Fruit fly (Drosophila melanogaster) whole organism, embryonic: ENCODE results near the gene CG3198.
A peak's percentile ranks its signal among the peaks of the same experiment; 100 is the strongest.

Source experiments
- ATbp ChIP-seq: fragments of 200-800 bp; sonication (Bioruptor generic); optimal IDR thresholded peaks from 2 replicates; lab custom pipeline; 2017; ENCODE audit warnings: missing biosample characterization, mild to moderate bottlenecking, missing genetic modification characterization, missing genetic modification reagents
- Aef1 ChIP-seq: fragments of 200-800 bp; sonication (Bioruptor generic); IDR thresholded peaks from 3 replicates; pipeline ENCODE4 v1.3.6; 2022; ENCODE audit warnings: missing biosample characterization, missing genetic modification characterization
- Awh ChIP-seq: fragments of 200-800 bp; sonication (Bioruptor generic); IDR thresholded peaks from 2 replicates; pipeline ENCODE4, ENCODE4 v1.3.6; 2022; ENCODE audit warnings: missing biosample characterization, missing genetic modification characterization
- CG12219 ChIP-seq: fragments of 200-800 bp; sonication (Bioruptor generic); optimal IDR thresholded peaks from 3 replicates; lab custom pipeline; 2018; ENCODE audit warnings: missing biosample characterization, mild to moderate bottlenecking, missing genetic modification characterization
- CG1233 ChIP-seq: fragments of 200-800 bp; sonication (Bioruptor generic); optimal IDR thresholded peaks from 4 replicates; lab custom pipeline; 2018; ENCODE audit warnings: missing biosample characterization, mild to moderate bottlenecking, missing genetic modification characterization
- CG12659 ChIP-seq: fragments of 200-800 bp; sonication (Bioruptor generic); optimal IDR thresholded peaks from 3 replicates; lab custom pipeline; 2017; ENCODE audit warnings: mild to moderate bottlenecking, missing biosample characterization, missing genetic modification reagents, missing genetic modification characterization
- CG13624 ChIP-seq: fragments of 200-800 bp; sonication (Bioruptor generic); optimal IDR thresholded peaks from 2 replicates; lab custom pipeline; 2016; ENCODE audit warnings: missing biosample characterization, missing genetic modification characterization
- CG14050 ChIP-seq: fragments of 200-800 bp; sonication (Bioruptor generic); IDR thresholded peaks from 3 replicates; pipeline ENCODE4 v1.3.6; 2022; ENCODE audit warnings: missing biosample characterization, missing genetic modification characterization
- CG15073 ChIP-seq: fragments of 200-800 bp; sonication (Bioruptor generic); optimal IDR thresholded peaks from 2 replicates; lab custom pipeline; 2016; ENCODE audit warnings: missing biosample characterization, missing genetic modification characterization
- CG16815 ChIP-seq: fragments of 200-800 bp; sonication (Bioruptor generic); optimal IDR thresholded peaks from 3 replicates; lab custom pipeline; 2017; ENCODE audit warnings: missing biosample characterization, mild to moderate bottlenecking, missing genetic modification characterization
- CG2678 ChIP-seq: fragments of 200-800 bp; sonication (Bioruptor generic); optimal IDR thresholded peaks from 3 replicates; lab custom pipeline; 2019; ENCODE audit warnings: missing biosample characterization, mild to moderate bottlenecking, missing genetic modification characterization, moderate library complexity
- CG7928 ChIP-seq: fragments of 200-800 bp; sonication (Bioruptor generic); optimal IDR thresholded peaks from 2 replicates; lab custom pipeline; 2017; ENCODE audit warnings: missing biosample characterization, mild to moderate bottlenecking, missing genetic modification characterization
- CG9876 ChIP-seq: fragments of 200-800 bp; sonication (Bioruptor generic); optimal IDR thresholded peaks from 2 replicates; lab custom pipeline; 2016; ENCODE audit warnings: missing biosample characterization, missing genetic modification characterization
- Chrac-16 ChIP-seq: fragments of 200-800 bp; sonication (Bioruptor generic); optimal IDR thresholded peaks from 3 replicates; lab custom pipeline; 2016; ENCODE audit warnings: missing biosample characterization, missing genetic modification characterization
- Dbx ChIP-seq: fragments of 200-800 bp; sonication (Bioruptor generic); IDR thresholded peaks from 3 replicates; pipeline ENCODE4 v1.3.6; 2022; ENCODE audit warnings: missing biosample characterization, missing genetic modification characterization
- Doc3 ChIP-seq: fragments of 200-800 bp; sonication (Bioruptor generic); IDR thresholded peaks from 3 replicates; pipeline ENCODE4 v1.3.6; 2022; ENCODE audit warnings: missing biosample characterization, missing genetic modification characterization; ENCODE audit not compliant: partially characterized antibody
- Ets97D ChIP-seq: fragments of 200-800 bp; sonication (Bioruptor generic); optimal IDR thresholded peaks from 3 replicates; lab custom pipeline; 2016; ENCODE audit warnings: missing biosample characterization, missing genetic modification characterization
- Hmx ChIP-seq: fragments of 200-800 bp; sonication (Bioruptor generic); optimal IDR thresholded peaks from 2 replicates; lab custom pipeline; 2016; ENCODE audit warnings: missing biosample characterization, missing genetic modification characterization
- Hr3 ChIP-seq: fragments of 200-800 bp; sonication (Bioruptor generic); optimal IDR thresholded peaks from 3 replicates; lab custom pipeline; 2016; ENCODE audit warnings: missing biosample characterization, missing genetic modification characterization
- Kr ChIP-seq: fragments of 200-800 bp; sonication (Bioruptor generic); optimal IDR thresholded peaks from 2 replicates; lab custom pipeline; 2017; ENCODE audit warnings: missing biosample characterization, mild to moderate bottlenecking, missing genetic modification characterization
- MESR4 ChIP-seq: fragments of 200-800 bp; sonication (Bioruptor generic); optimal IDR thresholded peaks from 2 replicates; lab custom pipeline; 2018; ENCODE audit warnings: missing biosample characterization, mild to moderate bottlenecking, missing genetic modification characterization, moderate library complexity
- Nf-YA ChIP-seq: fragments of 200-800 bp; sonication (Bioruptor generic); IDR thresholded peaks from 2 replicates; pipeline ENCODE4 v1.3.6; 2022; ENCODE audit warnings: missing biosample characterization, missing genetic modification characterization
- Sox100B ChIP-seq: fragments of 200-800 bp; sonication (Bioruptor generic); optimal IDR thresholded peaks from 3 replicates; lab custom pipeline; 2018; ENCODE audit warnings: missing biosample characterization, mild to moderate bottlenecking, missing genetic modification characterization
- Ssrp ChIP-seq: fragments of 200-800 bp; sonication (Bioruptor generic); optimal IDR thresholded peaks from 2 replicates; lab custom pipeline; 2018; ENCODE audit warnings: missing biosample characterization, mild to moderate bottlenecking, missing genetic modification characterization, moderate library complexity
- TFAM ChIP-seq: fragments of 200-800 bp; sonication (Bioruptor generic); optimal IDR thresholded peaks from 2 replicates; lab custom pipeline; 2017; ENCODE audit warnings: missing biosample characterization, missing genetic modification characterization, inconsistent platforms
- abd-A ChIP-seq: fragments of 200-800 bp; sonication (Bioruptor generic); optimal IDR thresholded peaks from 3 replicates; lab custom pipeline; 2019; ENCODE audit warnings: missing biosample characterization, mild to moderate bottlenecking, missing genetic modification characterization, moderate library complexity
- amos ChIP-seq: fragments of 200-800 bp; sonication (Bioruptor generic); IDR thresholded peaks from 2 replicates; pipeline ENCODE4 v1.3.6; 2022; ENCODE audit warnings: missing biosample characterization, missing genetic modification characterization; ENCODE audit not compliant: partially characterized antibody
- ap ChIP-seq: fragments of 200-800 bp; sonication (Bioruptor generic); IDR thresholded peaks from 2 replicates; pipeline ENCODE4 v1.3.6; 2022; ENCODE audit warnings: missing biosample characterization, missing genetic modification characterization
- ash1 ChIP-seq: fragments of 200-800 bp; sonication (Bioruptor generic); optimal IDR thresholded peaks from 2 replicates; lab custom pipeline; 2018; ENCODE audit warnings: missing biosample characterization, mild to moderate bottlenecking, missing genetic modification characterization
- bsh ChIP-seq, 2 experiments: fragments of 200-800 bp; sonication (Bioruptor generic); optimal IDR thresholded peaks; 2 replicates each; lab custom pipeline; 2017 to 2018; ENCODE audit warnings: mild to moderate bottlenecking in 2 of 2, missing biosample characterization in 2 of 2, missing genetic modification characterization in 2 of 2, moderate library complexity in 1 of 2
- cas ChIP-seq: fragments of 200-800 bp; sonication (Bioruptor generic); IDR thresholded peaks from 2 replicates; pipeline ENCODE4 v1.3.6; 2022; ENCODE audit warnings: missing biosample characterization, missing genetic modification characterization
- caup ChIP-seq: fragments of 200-800 bp; sonication (Bioruptor generic); optimal IDR thresholded peaks from 3 replicates; lab custom pipeline; 2017; ENCODE audit warnings: missing biosample characterization, mild to moderate bottlenecking, missing genetic modification characterization, moderate library complexity; ENCODE audit not compliant: severe bottlenecking
- chif ChIP-seq, 2 experiments: fragments of 200-800 bp; sonication (Bioruptor generic); optimal IDR thresholded peaks; 3 replicates each; lab custom pipeline; 2016; ENCODE audit warnings: missing biosample characterization in 2 of 2, missing genetic modification characterization in 2 of 2
- crc ChIP-seq: fragments of 200-800 bp; sonication (Bioruptor generic); optimal IDR thresholded peaks from 2 replicates; lab custom pipeline; 2016; ENCODE audit warnings: missing biosample characterization, missing genetic modification characterization
- da ChIP-seq: fragments of 200-800 bp; sonication (Bioruptor generic); optimal IDR thresholded peaks from 2 replicates; lab custom pipeline; 2016; ENCODE audit warnings: missing biosample characterization, missing genetic modification characterization
- eyg ChIP-seq: fragments of 200-800 bp; sonication (Bioruptor generic); optimal IDR thresholded peaks from 3 replicates; lab custom pipeline; 2016; ENCODE audit warnings: missing biosample characterization, missing genetic modification characterization
- fd3F ChIP-seq: fragments of 200-800 bp; sonication (Bioruptor generic); optimal IDR thresholded peaks from 2 replicates; lab custom pipeline; 2018; ENCODE audit warnings: missing biosample characterization, mild to moderate bottlenecking, missing genetic modification characterization, moderate library complexity
- jumu ChIP-seq: fragments of 200-800 bp; sonication (Bioruptor generic); optimal IDR thresholded peaks from 3 replicates; lab custom pipeline; 2016; ENCODE audit warnings: missing biosample characterization, missing genetic modification characterization
- psq ChIP-seq: fragments of 200-800 bp; sonication (Bioruptor generic); optimal IDR thresholded peaks from 2 replicates; lab custom pipeline; 2017; ENCODE audit warnings: missing biosample characterization, missing genetic modification characterization
- ranshi ChIP-seq: fragments of 200-800 bp; sonication (Bioruptor generic); IDR thresholded peaks from 2 replicates; pipeline ENCODE4 v1.3.6; 2022; ENCODE audit warnings: missing biosample characterization, missing genetic modification characterization
- row ChIP-seq: fragments of 200-800 bp; sonication (Bioruptor generic); IDR thresholded peaks from 3 replicates; pipeline ENCODE4 v1.3.6; 2022; ENCODE audit warnings: missing biosample characterization, missing genetic modification characterization
- slou ChIP-seq: fragments of 200-800 bp; sonication (Bioruptor generic); optimal IDR thresholded peaks from 3 replicates; lab custom pipeline; 2016; ENCODE audit warnings: missing biosample characterization, missing genetic modification characterization
- so ChIP-seq: fragments of 200-800 bp; sonication (Bioruptor generic); IDR thresholded peaks from 3 replicates; pipeline ENCODE4 v1.3.6; 2022; ENCODE audit warnings: missing biosample characterization, missing genetic modification characterization
- tio ChIP-seq: fragments of 200-800 bp; sonication (Bioruptor generic); optimal IDR thresholded peaks from 2 replicates; lab custom pipeline; 2017; ENCODE audit warnings: missing biosample characterization, missing genetic modification characterization, inconsistent platforms
- yki ChIP-seq: fragments of >200 bp; optimal IDR thresholded peaks from 3 replicates; lab custom pipeline; 2018
- zen ChIP-seq: fragments of 200-800 bp; sonication (Bioruptor generic); optimal IDR thresholded peaks from 3 replicates; lab custom pipeline; 2018; ENCODE audit warnings: missing biosample characterization, mild to moderate bottlenecking, missing genetic modification characterization, moderate library complexity
- zen2 ChIP-seq: fragments of 200-800 bp; sonication (Bioruptor generic); IDR thresholded peaks from 3 replicates; pipeline ENCODE4 v1.3.6; 2022; ENCODE audit warnings: missing biosample characterization, missing genetic modification characterization; ENCODE audit not compliant: partially characterized antibody
- zf30C ChIP-seq: fragments of 200-800 bp; sonication (Bioruptor generic); optimal IDR thresholded peaks from 3 replicates; lab custom pipeline; 2018; ENCODE audit warnings: missing biosample characterization, mild to moderate bottlenecking, missing genetic modification characterization

CG3198 gene

DNA sequence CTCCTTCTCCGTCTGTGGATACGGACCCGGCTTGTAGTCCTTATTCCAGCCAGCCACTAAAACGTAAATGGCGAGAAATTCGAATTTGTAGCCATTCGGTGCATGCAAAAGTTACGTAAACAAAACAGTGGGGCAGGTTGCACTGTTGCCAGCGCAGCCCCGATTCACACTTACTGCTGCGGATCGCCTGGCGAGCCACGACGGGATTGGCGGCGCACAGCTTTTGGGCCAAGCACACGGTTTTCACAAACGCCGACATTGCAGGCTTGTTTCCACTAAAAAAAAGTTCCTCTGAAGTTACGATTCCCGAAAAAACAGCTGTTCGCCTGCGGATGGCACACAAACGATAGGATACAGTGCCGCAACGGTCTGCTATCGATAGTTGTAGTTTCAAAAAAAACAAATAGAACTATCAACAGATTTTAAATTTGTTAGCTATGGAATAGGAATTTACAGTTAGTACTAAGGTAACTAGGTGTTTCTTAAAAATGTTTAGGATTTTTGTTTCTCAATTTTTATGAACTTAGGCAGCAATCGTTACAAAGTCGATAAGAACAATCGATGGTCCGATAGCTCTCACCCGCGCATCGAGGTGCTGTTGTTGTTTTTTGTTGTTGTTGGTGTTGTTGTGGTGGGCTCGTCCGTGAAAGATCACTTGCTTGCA lies 4.2 kb upstream of the CG3198 start, which contains the start of gene Fum1 (continued):
- TF ChIP-seq abd-A (tag; lab: Kevin White, UChicago) (no peak), CG13624 (GFP tag; lab: Kevin White, UChicago) (peak; percentile 20), zen (tag; lab: Kevin White, UChicago) (no peak), Chrac-16 (GFP tag; lab: Kevin White, UChicago) (peak; percentile 13), slou (no peak), Sox100B (GFP tag; lab: Kevin White, UChicago) (no peak), yki (lab: Kevin White, UChicago) (no peak), ATbp (GFP tag; lab: Kevin White, UChicago) (no peak), ranshi (GFP tag; lab: Robert Waterston, UW) (no peak), CG16815 (GFP tag; lab: Kevin White, UChicago) (no peak), cas (GFP tag; lab: Robert Waterston, UW) (no peak), CG2678 (tag; lab: Kevin White, UChicago) (no peak), da (GFP tag; lab: Kevin White, UChicago) (peak; percentile 23), Awh (GFP tag; lab: Robert Waterston, UW) (no peak), crc (no peak), ash1 (GFP tag; lab: Kevin White, UChicago) (no peak), Hmx (GFP tag; lab: Kevin White, UChicago) (no peak), CG15073 (GFP tag; lab: Kevin White, UChicago) (no peak), Kr (GFP tag; lab: Kevin White, UChicago) (no peak), Ets97D (peak; percentile 4), row (peak; percentile 78), amos (GFP tag; lab: Robert Waterston, UW) (peak; percentile 80), chif (GFP tag; optimal IDR thresholded peaks at IDR 0.05; lab: Kevin White, UChicago) (no peak), Aef1 (GFP tag; lab: Robert Waterston, UW) (peak; percentile 24; the same call in 1 of the 3 replicates), CG14050 (GFP tag; lab: Robert Waterston, UW) (no peak), ap (no peak), zf30C (GFP tag; lab: Kevin White, UChicago) (no peak), CG9876 (GFP tag; lab: Kevin White, UChicago) (no peak), Nf-YA (no peak), TFAM (GFP tag; lab: Kevin White, UChicago) (no peak), Hr3 (no peak), Doc3 (peak; percentile 93), Ssrp (no peak), caup (no peak), jumu (peak; percentile 10), tio (no peak), CG12219 (GFP tag; lab: Kevin White, UChicago) (no peak), CG12659 (peak; percentile 44), psq (no peak), CG1233 (GFP tag; lab: Kevin White, UChicago) (no peak), Dbx (GFP tag; lab: Robert Waterston, UW) (no peak), bsh (GFP tag; optimal IDR thresholded peaks at IDR 0.05; lab: Kevin White, UChicago) (no peak), fd3F (GFP tag; lab: Kevin White, UChicago) (no peak), CG7928 (GFP tag; lab: Kevin White, UChicago) (no peak), eyg (GFP tag; lab: Kevin White, UChicago) (no peak), zen2 (peak; percentile 64; the same call in 2 of the 3 replicates), so (GFP tag; lab: Robert Waterston, UW) (no peak), MESR4 (GFP tag; lab: Kevin White, UChicago) (peak; percentile 54)
